Worm (Caenorhabditis elegans) whole organism, young adult: Measurements from ENCODE around the gene col-33.

Experiments
- B0336.3 ChIP-seq: fragments of 200-800 bp; sonication (Bioruptor generic); IDR thresholded peaks from 2 replicates; pipeline ENCODE4 v1.3.6; 2022; ENCODE audit warnings: missing genetic modification characterization, missing compliant biosample characterization
- F39B2.1 ChIP-seq: fragments of 200-800 bp; sonication (Bioruptor generic); IDR thresholded peaks from 2 replicates; pipeline ENCODE4 v1.3.6; 2022; ENCODE audit warnings: missing genetic modification reagents, missing genetic modification characterization, missing compliant biosample characterization
- F55B11.4 ChIP-seq: sonication (generic microtip); optimal IDR thresholded peaks from 2 replicates; lab custom pipeline; 2016; ENCODE audit warnings: missing compliant biosample characterization, missing genetic modification characterization, borderline replicate concordance; ENCODE audit not compliant: insufficient read depth
- Y95B8A.8 ChIP-seq: fragments of 200-800 bp; sonication (Bioruptor generic); IDR thresholded peaks from 2 replicates; pipeline ENCODE4 v1.3.6; 2022; ENCODE audit warnings: missing genetic modification reagents, missing genetic modification characterization, missing compliant biosample characterization
- akir-1 ChIP-seq: fragments of 200-800 bp; sonication (Bioruptor generic); optimal IDR thresholded peaks from 2 replicates; lab custom pipeline; 2018; ENCODE audit warnings: mild to moderate bottlenecking, missing genetic modification characterization, moderate library complexity, missing compliant biosample characterization
- bed-2 ChIP-seq: fragments of 200-800 bp; sonication (Bioruptor generic); IDR thresholded peaks from 2 replicates; pipeline ENCODE4 v1.3.6; 2022; ENCODE audit warnings: missing genetic modification reagents, missing genetic modification characterization, missing compliant biosample characterization
- efl-1 ChIP-seq: fragments of 150-350 bp; optimal IDR thresholded peaks from 2 replicates; lab custom pipeline; 2014; ENCODE audit warnings: missing biosample characterization, missing genetic modification reagents, missing genetic modification characterization
- ets-4 ChIP-seq: fragments of 200-800 bp; sonication (Bioruptor generic); optimal IDR thresholded peaks from 2 replicates; lab custom pipeline; 2018; ENCODE audit warnings: mild to moderate bottlenecking, missing genetic modification characterization, missing compliant biosample characterization
- fkh-3 ChIP-seq: sonication (generic microtip); optimal IDR thresholded peaks from 2 replicates; lab custom pipeline; 2016; ENCODE audit warnings: mild to moderate bottlenecking, missing genetic modification characterization, missing compliant biosample characterization
- gei-17 ChIP-seq: fragments of 200-800 bp; sonication (Bioruptor generic); optimal IDR thresholded peaks from 2 replicates; lab custom pipeline; 2018; ENCODE audit warnings: mild to moderate bottlenecking, missing genetic modification characterization, missing compliant biosample characterization
- hmg-1.2 ChIP-seq: fragments of 200-800 bp; sonication (Bioruptor generic); IDR thresholded peaks from 2 replicates; pipeline ENCODE4 v1.3.6; 2022; ENCODE audit warnings: missing genetic modification reagents, missing genetic modification characterization, missing compliant biosample characterization
- let-526 ChIP-seq: fragments of 200-800 bp; sonication (Bioruptor generic); IDR thresholded peaks from 2 replicates; pipeline ENCODE4 v1.3.6; 2022; ENCODE audit warnings: missing genetic modification reagents, missing genetic modification characterization, missing compliant biosample characterization
- lin-26 ChIP-seq: fragments of 200-800 bp; sonication (Bioruptor generic); IDR thresholded peaks from 2 replicates; pipeline ENCODE4 v1.3.6; 2022; ENCODE audit warnings: missing genetic modification reagents, missing genetic modification characterization, missing compliant biosample characterization
- lin-35 ChIP-seq, 3 experiments: fragments of 150-350 bp in 2 of 3; sonication (generic microtip) in 1 of 3; optimal IDR thresholded peaks; 2 replicates each; lab custom pipeline; 2014 to 2018; ENCODE audit warnings: missing biosample characterization in 3 of 3, missing genetic modification characterization in 3 of 3, missing genetic modification reagents in 3 of 3
- lin-40 ChIP-seq: sonication (generic microtip); optimal IDR thresholded peaks from 2 replicates; lab custom pipeline; 2016; ENCODE audit warnings: missing genetic modification characterization, mild to moderate bottlenecking, missing compliant biosample characterization, missing genotype, missing genetic modification reagents
- lin-54 ChIP-seq: fragments of 200-800 bp; sonication (Bioruptor generic); optimal IDR thresholded peaks from 2 replicates; lab custom pipeline; 2018; ENCODE audit warnings: mild to moderate bottlenecking, missing genetic modification characterization, missing compliant biosample characterization
- lsl-1 ChIP-seq: fragments of 200-800 bp; sonication (Bioruptor generic); optimal IDR thresholded peaks from 2 replicates; lab custom pipeline; 2018; ENCODE audit warnings: mild to moderate bottlenecking, missing genetic modification characterization, moderate library complexity, missing compliant biosample characterization
- lsy-27 ChIP-seq: sonication (generic microtip); optimal IDR thresholded peaks from 2 replicates; lab custom pipeline; 2017; ENCODE audit warnings: missing genetic modification characterization, mild to moderate bottlenecking, missing compliant biosample characterization, antibody characterized with exemption, missing genotype, borderline replicate concordance; ENCODE audit not compliant: insufficient read depth
- madf-3 ChIP-seq: fragments of 200-800 bp; sonication (Bioruptor generic); IDR thresholded peaks from 2 replicates; pipeline ENCODE4 v1.3.6; 2022; ENCODE audit warnings: missing genetic modification reagents, missing genetic modification characterization, missing compliant biosample characterization
- nfyb-1 ChIP-seq: fragments of 200-800 bp; sonication (Bioruptor generic); IDR thresholded peaks from 2 replicates; pipeline ENCODE4 v1.3.6; 2022; ENCODE audit warnings: missing genetic modification reagents, missing genetic modification characterization, missing compliant biosample characterization
- nhr-179 ChIP-seq: sonication (generic microtip); optimal IDR thresholded peaks from 2 replicates; lab custom pipeline; 2016; ENCODE audit warnings: mild to moderate bottlenecking, missing genetic modification characterization, missing compliant biosample characterization
- nhr-80 ChIP-seq: sonication (generic microtip); optimal IDR thresholded peaks from 2 replicates; lab custom pipeline; 2016; ENCODE audit warnings: missing genetic modification characterization, missing compliant biosample characterization
- repo-1 ChIP-seq: sonication (generic microtip); optimal IDR thresholded peaks from 2 replicates; lab custom pipeline; 2017; ENCODE audit warnings: mild to moderate bottlenecking, missing genetic modification characterization, missing compliant biosample characterization
- snpc-1.1 ChIP-seq: sonication (generic microtip); optimal IDR thresholded peaks from 2 replicates; lab custom pipeline; 2017; ENCODE audit warnings: missing genetic modification characterization, mild to moderate bottlenecking, missing compliant biosample characterization, antibody characterized with exemption, moderate library complexity, missing genotype, missing genetic modification reagents; ENCODE audit not compliant: insufficient read depth
- snpc-4 ChIP-seq, 5 experiments: fragments of 150-350 bp in 1 of 5; sonication (generic microtip) in 4 of 5; optimal IDR thresholded peaks; 2 replicates each; lab custom pipeline; 2014 to 2018; ENCODE audit warnings: missing genetic modification characterization in 5 of 5, missing biosample characterization in 3 of 5, antibody characterized with exemption in 2 of 5, mild to moderate bottlenecking in 2 of 5, missing compliant biosample characterization in 2 of 5, missing genotype in 2 of 5, moderate library complexity in 2 of 5, missing genetic modification reagents in 1 of 5
- somi-1 ChIP-seq: fragments of 200-800 bp; sonication (Bioruptor generic); optimal IDR thresholded peaks from 2 replicates; lab custom pipeline; 2018; ENCODE audit warnings: mild to moderate bottlenecking, missing genetic modification characterization, missing compliant biosample characterization
- tbp1 ChIP-seq: fragments of 200-800 bp; sonication (Bioruptor generic); optimal IDR thresholded peaks from 2 replicates; lab custom pipeline; 2018; ENCODE audit warnings: mild to moderate bottlenecking, missing genetic modification characterization, missing compliant biosample characterization
- zfh-2 ChIP-seq: fragments of 200-800 bp; sonication (Bioruptor generic); conservative IDR thresholded peaks from 2 replicates; pipeline ENCODE4 v1.3.6; 2022; ENCODE audit warnings: missing genetic modification reagents, missing genetic modification characterization, missing compliant biosample characterization
- zim-3 ChIP-seq: sonication (generic microtip); optimal IDR thresholded peaks from 2 replicates; lab custom pipeline; 2017; ENCODE audit warnings: mild to moderate bottlenecking, missing genetic modification characterization, moderate library complexity, missing compliant biosample characterization

Gene col-33

DNA sequence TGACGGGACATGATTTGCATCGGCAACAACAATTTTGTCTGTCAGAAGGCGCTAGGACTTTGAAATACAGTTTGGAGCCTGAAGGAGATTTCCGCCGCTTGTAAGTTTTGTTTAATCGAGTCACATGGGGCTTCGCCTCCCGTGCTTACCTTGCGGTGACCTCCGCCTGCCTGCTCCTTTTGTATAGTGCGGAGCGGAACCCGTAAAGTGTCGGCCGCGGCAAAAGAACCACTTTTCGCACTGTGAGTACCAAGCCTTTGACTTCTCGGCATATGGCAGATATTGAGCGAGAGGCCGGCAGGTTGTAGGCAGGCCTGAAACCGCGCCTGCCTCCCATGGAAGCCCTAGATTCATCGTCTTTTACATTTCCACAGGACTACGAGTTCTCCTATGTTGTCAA is 2.9 kb downstream of the col-33 start:
- TF ChIP-seq hmg-1.2 (GFP tag; lab: Robert Waterston, UW) (peak; percentile 43; the same call in 1 of the 2 replicates), efl-1 (GFP tag; lab: Kevin White, UChicago) (no peak), snpc-4 (GFP tag; optimal IDR thresholded peaks at IDR 0.05; lab: Kevin White, UChicago) (peak; percentile 33), snpc-4 (tag; optimal IDR thresholded peaks at IDR 0.05; lab: Kevin White, UChicago) (peak in 2 of 4 experiments; percentile 8 to 83), snpc-1.1 (tag; lab: Kevin White, UChicago) (peak; percentile 41), repo-1 (tag; lab: Kevin White, UChicago) (no peak), zfh-2 (GFP tag; lab: Robert Waterston, UW) (peak; percentile 64)
- TF ChIP-seq, all 124 proteins: peak for 4

- TF ChIP-seq lin-35 (GFP tag; optimal IDR thresholded peaks at IDR 0.05; lab: Kevin White, UChicago): no peak
These were observed 4.2 kb downstream of the col-33 start, which contains the start of gene F36A4.4 for ce11 chrIV:4267320-4267719. F36A4.4 (plus strand) TSS chrIV:4267620.

- no peak for TF ChIP-seq Y95B8A.8 (GFP tag; lab: Robert Waterston, UW)
- no peak for TF ChIP-seq nfyb-1 (GFP tag; lab: Robert Waterston, UW)
- TF ChIP-seq nhr-80: no peak
- TF ChIP-seq F55B11.4 (tag; lab: Kevin White, UChicago): no peak
- no peak for TF ChIP-seq gei-17 (GFP tag; lab: Kevin White, UChicago)
These were observed 6.2 kb downstream of the col-33 start, which contains the start of gene F36A4.3 for ce11 chrIV:4269308-4269707. F36A4.3 (plus strand) TSS chrIV:4269608.

DNA sequence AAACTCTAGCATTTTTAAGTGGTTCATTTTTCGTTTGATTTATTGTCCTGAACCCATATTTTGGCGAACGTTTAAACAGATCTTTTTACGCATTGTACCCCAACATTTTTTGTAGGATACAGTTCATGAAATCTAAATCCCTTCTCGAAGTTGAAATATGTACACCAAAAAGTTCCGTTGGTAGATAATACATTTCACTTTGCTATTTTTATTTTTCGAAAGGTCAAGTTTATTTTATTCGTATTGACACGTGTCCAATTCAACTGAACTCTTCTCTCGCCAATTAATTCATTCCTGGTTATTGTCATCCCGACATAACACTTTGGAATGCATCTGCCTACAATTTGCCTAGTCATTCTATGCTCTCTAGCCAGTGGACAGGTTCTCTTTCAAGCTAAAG is 7.8 kb downstream of the col-33 start, which contains the start of gene F36A4.2:
Gene F36A4.2, plus strand, starts transcription at position 301 of the 400 bp plus-strand sequence.
- TF ChIP-seq ets-4 (GFP tag; lab: Kevin White, UChicago): no peak
- TF ChIP-seq bed-2 (GFP tag; lab: Robert Waterston, UW): no peak
- no peak for TF ChIP-seq nhr-179
- no peak for TF ChIP-seq lsl-1 (GFP tag; lab: Kevin White, UChicago)
- no peak for TF ChIP-seq fkh-3 (tag; lab: Kevin White, UChicago)
- no peak for TF ChIP-seq lin-26
- TF ChIP-seq tbp1 (GFP tag; lab: Kevin White, UChicago): no peak

DNA sequence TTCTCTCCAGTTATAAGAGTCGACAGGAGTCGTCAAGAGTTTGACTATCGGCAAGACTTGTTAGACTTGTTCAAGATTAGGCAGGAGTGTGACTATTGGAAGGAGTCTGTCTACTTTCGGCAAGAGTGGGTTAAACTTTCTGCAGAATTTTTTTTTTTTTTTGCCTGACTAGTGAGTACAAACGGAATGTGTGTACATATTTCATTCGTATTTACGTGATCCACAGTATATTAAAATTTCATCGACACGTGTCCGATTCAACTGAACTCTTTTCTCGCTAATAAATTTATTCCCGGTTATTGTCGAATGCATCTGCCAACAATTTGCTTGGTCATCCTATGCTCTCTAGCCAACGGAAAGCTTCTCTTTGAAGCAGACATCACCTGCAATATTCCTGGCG is 9.1 kb downstream of the col-33 start, which contains the start of gene F36A4.1:
Gene F36A4.1, plus strand, starts transcription at position 301 of the 400 bp plus-strand sequence.
- TF ChIP-seq F39B2.1 (no peak), lin-40 (tag; lab: Kevin White, UChicago) (no peak), B0336.3 (no peak), zim-3 (tag; lab: Kevin White, UChicago) (no peak), madf-3 (GFP tag; lab: Robert Waterston, UW) (no peak), somi-1 (GFP tag; lab: Kevin White, UChicago) (no peak), akir-1 (GFP tag; lab: Kevin White, UChicago) (no peak), lin-54 (GFP tag; lab: Kevin White, UChicago) (no peak), let-526 (GFP tag; lab: Robert Waterston, UW) (no peak), lsy-27 (tag; lab: Kevin White, UChicago) (no peak)
